Worm (Caenorhabditis elegans) whole organism, L1 larva: Measurements from ENCODE around the gene lin-1.

ENCODE experiments used
- C34B4.2 ChIP-seq: sonication (generic microtip); optimal IDR thresholded peaks from 2 replicates; lab custom pipeline; 2017; ENCODE audit warnings: mild to moderate bottlenecking, missing genetic modification characterization, missing compliant biosample characterization
- egl-27 ChIP-seq, 2 experiments: fragments of 150-350 bp in 1 of 2; sonication (generic microtip); optimal IDR thresholded peaks; 3 replicates each; lab custom pipeline; 2017 to 2018; ENCODE audit warnings: missing biosample characterization in 2 of 2, missing genetic modification characterization in 2 of 2, missing genetic modification reagents in 2 of 2
- elt-3 ChIP-seq, 6 experiments: fragments of 150-350 bp in 1 of 6; sonication (generic microtip); optimal IDR thresholded peaks; 2 replicates each; lab custom pipeline; 2017 to 2018; ENCODE audit warnings: missing biosample characterization in 6 of 6, missing genetic modification characterization in 6 of 6, inconsistent platforms in 1 of 6
- fkh-10 ChIP-seq: sonication (generic microtip); optimal IDR thresholded peaks from 2 replicates; lab custom pipeline; 2017; ENCODE audit warnings: missing biosample characterization, missing genetic modification reagents, missing genetic modification characterization
- isw-1 ChIP-seq: fragments of 200-800 bp; sonication (Bioruptor generic); IDR thresholded peaks from 2 replicates; pipeline ENCODE4 v1.3.6; 2022; ENCODE audit warnings: missing genetic modification characterization, missing compliant biosample characterization
- nhr-28 ChIP-seq: fragments of 150-350 bp; optimal IDR thresholded peaks from 2 replicates; lab custom pipeline; 2014; ENCODE audit warnings: missing biosample characterization, missing genetic modification characterization
- nhr-71 ChIP-seq: sonication (generic microtip); optimal IDR thresholded peaks from 2 replicates; lab custom pipeline; 2016; ENCODE audit warnings: mild to moderate bottlenecking, missing genetic modification characterization, moderate library complexity, missing compliant biosample characterization
- nhr-77 ChIP-seq: fragments of 150-350 bp; optimal IDR thresholded peaks from 2 replicates; lab custom pipeline; 2014; ENCODE audit warnings: missing biosample characterization, missing genetic modification characterization
- pqm-1 ChIP-seq: sonication (generic microtip); optimal IDR thresholded peaks from 3 replicates; lab custom pipeline; 2017; ENCODE audit warnings: missing biosample characterization, missing genetic modification characterization
- rnt-1 ChIP-seq: sonication (generic microtip); optimal IDR thresholded peaks from 2 replicates; lab custom pipeline; 2016; ENCODE audit warnings: mild to moderate bottlenecking, missing genetic modification characterization, moderate library complexity, missing compliant biosample characterization
- unc-130 ChIP-seq: fragments of 150-350 bp; optimal IDR thresholded peaks from 2 replicates; lab custom pipeline; 2017; ENCODE audit warnings: missing biosample characterization, missing genetic modification characterization, inconsistent platforms

DNA sequence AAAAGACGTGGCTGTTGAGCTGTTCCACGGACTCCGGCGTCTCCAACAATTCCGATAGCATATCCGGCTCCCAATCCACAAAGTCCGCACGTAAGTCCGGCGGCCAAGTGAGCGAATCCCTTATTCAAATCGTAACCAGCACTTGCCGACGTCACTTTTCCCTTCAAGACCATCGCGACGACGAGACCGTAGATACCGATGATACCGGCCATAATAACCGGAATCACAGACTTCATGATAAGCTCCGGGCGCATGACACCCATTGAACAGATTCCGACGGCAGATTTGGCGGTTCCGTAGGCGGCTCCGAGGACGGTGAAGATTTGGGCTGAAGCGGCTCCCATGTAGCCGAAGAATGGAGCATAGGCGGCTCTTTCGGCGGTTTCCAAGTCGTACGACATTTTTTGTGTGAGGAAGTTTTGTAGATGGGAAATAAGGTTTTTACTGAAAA, 15.5 kb upstream of the lin-1 start, which contains the start of gene vha-3:
- TF ChIP-seq egl-27 (tag; optimal IDR thresholded peaks at IDR 0.05; lab: Kevin White, UChicago) = no peak
- TF ChIP-seq pqm-1 (tag; lab: Kevin White, UChicago) = no peak
- TF ChIP-seq nhr-77 (tag; lab: Kevin White, UChicago) = no peak
- TF ChIP-seq unc-130 = no peak
- no peak for TF ChIP-seq C34B4.2 (tag; lab: Kevin White, UChicago)
- TF ChIP-seq isw-1 (GFP tag; lab: Robert Waterston, UW) = no peak
- no peak for TF ChIP-seq elt-3 (tag; optimal IDR thresholded peaks at IDR 0.05; lab: Kevin White, UChicago)
- no peak for TF ChIP-seq nhr-28
- TF ChIP-seq rnt-1 (tag; lab: Kevin White, UChicago) = no peak
- no peak for TF ChIP-seq fkh-10 (GFP tag; lab: Kevin White, UChicago)
- TF ChIP-seq nhr-71 = no peak
